Worm (Caenorhabditis elegans) whole organism, L1 larva: Measurements from ENCODE around the gene F11C1.1.

Experiments
- aha-1 ChIP-seq: fragments of 150-350 bp; optimal IDR thresholded peaks from 2 replicates; lab custom pipeline; 2014; ENCODE audit warnings: missing biosample characterization, missing genetic modification characterization
- ama-1 ChIP-seq: fragments of 150-350 bp; optimal IDR thresholded peaks from 2 replicates; lab custom pipeline; 2014
- blmp-1 ChIP-seq: fragments of 150-350 bp; optimal IDR thresholded peaks from 2 replicates; lab custom pipeline; 2014; ENCODE audit warnings: missing biosample characterization, missing genetic modification characterization
- ceh-90 ChIP-seq: sonication (generic microtip); optimal IDR thresholded peaks from 2 replicates; lab custom pipeline; 2016; ENCODE audit warnings: missing genetic modification characterization, missing compliant biosample characterization
- dpl-1 ChIP-seq, 3 experiments: fragments of 150-350 bp in 2 of 3; sonication (generic microtip) in 1 of 3; optimal IDR thresholded peaks; 2 replicates each; lab custom pipeline; 2014 to 2017; ENCODE audit warnings: missing biosample characterization in 3 of 3, missing genetic modification characterization in 3 of 3, missing genetic modification reagents in 3 of 3
- efl-1 ChIP-seq, 4 experiments: fragments of 150-350 bp; optimal IDR thresholded peaks in 3 of 4; peaks in 1 of 4; 1 replicate in 1 of 4; 2 replicates in 3 of 4; lab custom pipeline; 2014; ENCODE audit warnings: missing biosample characterization in 2 of 4, missing genetic modification characterization in 2 of 4, missing genetic modification reagents in 2 of 4
- egl-13 ChIP-seq: sonication (generic microtip); optimal IDR thresholded peaks from 2 replicates; lab custom pipeline; 2016; ENCODE audit warnings: missing genotype, missing genetic modification reagents, missing genetic modification characterization, missing compliant biosample characterization
- egl-27 ChIP-seq, 2 experiments: fragments of 150-350 bp in 1 of 2; sonication (generic microtip); optimal IDR thresholded peaks; 3 replicates each; lab custom pipeline; 2017 to 2018; ENCODE audit warnings: missing biosample characterization in 2 of 2, missing genetic modification characterization in 2 of 2, missing genetic modification reagents in 2 of 2
- elt-2 ChIP-seq: sonication (generic microtip); optimal IDR thresholded peaks from 2 replicates; lab custom pipeline; 2016; ENCODE audit warnings: missing genetic modification characterization, mild to moderate bottlenecking, inconsistent platforms, missing compliant biosample characterization, missing genetic modification reagents
- irx-1 ChIP-seq: sonication (generic microtip); optimal IDR thresholded peaks from 2 replicates; lab custom pipeline; 2016; ENCODE audit warnings: missing genetic modification characterization, missing compliant biosample characterization
- jun-1 ChIP-seq: fragments of 150-350 bp; optimal IDR thresholded peaks from 2 replicates; lab custom pipeline; 2014; ENCODE audit warnings: missing biosample characterization, missing genetic modification reagents, missing genetic modification characterization
- lin-14 ChIP-seq: fragments of 200-800 bp; sonication (Bioruptor generic); optimal IDR thresholded peaks from 2 replicates; lab custom pipeline; 2018; ENCODE audit warnings: mild to moderate bottlenecking, missing genetic modification characterization, moderate library complexity, missing compliant biosample characterization
- lin-35 ChIP-seq, 2 experiments: fragments of 150-350 bp; optimal IDR thresholded peaks; 2 replicates each; lab custom pipeline; 2014; ENCODE audit warnings: missing biosample characterization in 2 of 2, missing genetic modification characterization in 2 of 2, missing genetic modification reagents in 2 of 2
- lsy-2 ChIP-seq, 2 experiments: fragments of 150-350 bp; optimal IDR thresholded peaks; 2 replicates each; lab custom pipeline; 2014; ENCODE audit warnings: missing biosample characterization in 2 of 2, missing genetic modification characterization in 2 of 2
- mdl-1 ChIP-seq, 2 experiments: fragments of 150-350 bp; optimal IDR thresholded peaks; 2 replicates each; lab custom pipeline; 2014 to 2017; ENCODE audit warnings: missing biosample characterization in 2 of 2, missing genetic modification characterization in 2 of 2, inconsistent platforms in 1 of 2
- nhr-12 ChIP-seq: sonication (generic microtip); optimal IDR thresholded peaks from 2 replicates; lab custom pipeline; 2017; ENCODE audit warnings: missing biosample characterization, missing genetic modification characterization
- nhr-20 ChIP-seq: sonication (generic microtip); optimal IDR thresholded peaks from 2 replicates; lab custom pipeline; 2016; ENCODE audit warnings: mild to moderate bottlenecking, missing genetic modification characterization, missing compliant biosample characterization
- nhr-71 ChIP-seq: sonication (generic microtip); optimal IDR thresholded peaks from 2 replicates; lab custom pipeline; 2016; ENCODE audit warnings: mild to moderate bottlenecking, missing genetic modification characterization, moderate library complexity, missing compliant biosample characterization
- nhr-84 ChIP-seq: sonication (generic microtip); optimal IDR thresholded peaks from 2 replicates; lab custom pipeline; 2017; ENCODE audit warnings: missing biosample characterization, missing genetic modification characterization
- nhr-85 ChIP-seq: sonication (generic microtip); peaks from one replicate; lab custom pipeline; 2016; ENCODE audit warnings: missing genetic modification characterization, inconsistent platforms, missing compliant biosample characterization
- pag-3 ChIP-seq: sonication (generic microtip); optimal IDR thresholded peaks from 2 replicates; lab custom pipeline; 2017; ENCODE audit warnings: missing genetic modification characterization, mild to moderate bottlenecking, missing compliant biosample characterization, antibody characterized with exemption, borderline replicate concordance; ENCODE audit not compliant: insufficient read depth
- sox-4 ChIP-seq: sonication (generic microtip); optimal IDR thresholded peaks from 2 replicates; lab custom pipeline; 2016; ENCODE audit warnings: missing genetic modification characterization, missing compliant biosample characterization
- swsn-7 ChIP-seq: sonication (generic microtip); optimal IDR thresholded peaks from 2 replicates; lab custom pipeline; 2016; ENCODE audit warnings: missing genetic modification characterization, missing compliant biosample characterization
- tbx-2 ChIP-seq: sonication (generic microtip); optimal IDR thresholded peaks from 2 replicates; lab custom pipeline; 2016; ENCODE audit warnings: missing genetic modification characterization, missing compliant biosample characterization
- unc-130 ChIP-seq: fragments of 150-350 bp; optimal IDR thresholded peaks from 2 replicates; lab custom pipeline; 2017; ENCODE audit warnings: missing biosample characterization, missing genetic modification characterization, inconsistent platforms
- unc-98 ChIP-seq: fragments of 200-800 bp; sonication (Bioruptor generic); IDR thresholded peaks from 2 replicates; pipeline ENCODE4 v1.3.6; 2022; ENCODE audit warnings: missing genetic modification characterization, missing compliant biosample characterization
- xbp-1 ChIP-seq: sonication (generic microtip); optimal IDR thresholded peaks from 2 replicates; lab custom pipeline; 2016; ENCODE audit warnings: missing genetic modification characterization, missing compliant biosample characterization
- zip-4 ChIP-seq: fragments of 200-800 bp; sonication (Bioruptor generic); optimal IDR thresholded peaks from 2 replicates; lab custom pipeline; 2018; ENCODE audit warnings: mild to moderate bottlenecking, missing genetic modification characterization, moderate library complexity, missing compliant biosample characterization
- ztf-4 ChIP-seq: fragments of 150-350 bp; optimal IDR thresholded peaks from 2 replicates; lab custom pipeline; 2014; ENCODE audit warnings: missing biosample characterization, missing genetic modification characterization

The F11C1.1 gene

ce11 chrX:12987119-12987518 lies 3.3 kb downstream of the F11C1.1 start, which contains the start of gene mff-1:
TSS of gene mff-1 (minus strand) at chrX:12987219.
- TF ChIP-seq egl-27 (tag; optimal IDR thresholded peaks at IDR 0.05; lab: Kevin White, UChicago) = no peak
- TF ChIP-seq ztf-4 (tag; lab: Kevin White, UChicago) = no peak
- peak; percentile 17 for TF ChIP-seq nhr-85 (tag; lab: Kevin White, UChicago)
- TF ChIP-seq jun-1 (tag; lab: Kevin White, UChicago) = no peak
- TF ChIP-seq nhr-71 (tag; lab: Kevin White, UChicago) = peak; percentile 6
- TF ChIP-seq mdl-1 (tag; optimal IDR thresholded peaks at IDR 0.05; lab: Kevin White, UChicago) = no peak

- peak; percentile 11 for TF ChIP-seq elt-2 (tag; lab: Kevin White, UChicago)
- TF ChIP-seq sox-4 (tag; lab: Kevin White, UChicago) = no peak
- no peak for TF ChIP-seq ama-1 (lab: Kevin White, UChicago)
- TF ChIP-seq pag-3 (tag; lab: Kevin White, UChicago) = no peak
- TF ChIP-seq nhr-84 (tag; lab: Kevin White, UChicago) = no peak
- no peak for TF ChIP-seq tbx-2 (tag; lab: Kevin White, UChicago)
- TF ChIP-seq ztf-4 (tag; lab: Kevin White, UChicago) = no peak
Observed at ce11 chrX:12982725-12983124, 7.7 kb downstream of the F11C1.1 start.

ce11 chrX:12981393-12981792 lies 9.0 kb downstream of the F11C1.1 start, which contains the start of gene scav-4:
TSS of gene scav-4 (plus strand) at chrX:12981775.
- TF ChIP-seq elt-2 (tag; lab: Kevin White, UChicago) = peak; percentile 62
- no peak for TF ChIP-seq irx-1

- no peak for TF ChIP-seq aha-1 (tag; lab: Kevin White, UChicago)
- TF ChIP-seq lin-14 = no peak
- TF ChIP-seq nhr-85 (tag; lab: Kevin White, UChicago) = no peak
- no peak for TF ChIP-seq efl-1 (optimal IDR thresholded peaks at IDR 0.05; lab: Kevin White, UChicago)
- no peak for TF ChIP-seq efl-1 (GFP tag; optimal IDR thresholded peaks at IDR 0.05 in 1 of 2; lab: Kevin White, UChicago)
- TF ChIP-seq unc-130 (tag; lab: Kevin White, UChicago) = no peak
- no peak for TF ChIP-seq xbp-1 (tag; lab: Kevin White, UChicago)
- TF ChIP-seq swsn-7 (tag; lab: Kevin White, UChicago) = no peak
- no peak for TF ChIP-seq blmp-1 (tag; lab: Kevin White, UChicago)
- peak; percentile 8 for TF ChIP-seq nhr-20 (tag; lab: Kevin White, UChicago)
- no peak for TF ChIP-seq egl-13
- TF ChIP-seq ceh-90 (tag; lab: Kevin White, UChicago) = no peak
- peak; percentile 46 for TF ChIP-seq elt-2 (tag; lab: Kevin White, UChicago)
- TF ChIP-seq lin-35 (GFP tag; optimal IDR thresholded peaks at IDR 0.05; lab: Kevin White, UChicago) = no peak
Observed at ce11 chrX:12979747-12980146, 10.6 kb downstream of the F11C1.1 start.

- no peak for TF ChIP-seq ceh-90 (tag; lab: Kevin White, UChicago)
Observed at ce11 chrX:12978569-12978968, 11.8 kb downstream of the F11C1.1 start.

- TF ChIP-seq nhr-20 (tag; lab: Kevin White, UChicago) (no peak), lsy-2 (tag; optimal IDR thresholded peaks at IDR 0.05; lab: Kevin White, UChicago) (no peak), zip-4 (GFP tag; lab: Kevin White, UChicago) (no peak), egl-27 (tag; optimal IDR thresholded peaks at IDR 0.05; lab: Kevin White, UChicago) (no peak), unc-98 (no peak), ama-1 (lab: Kevin White, UChicago) (no peak), nhr-12 (tag; lab: Kevin White, UChicago) (no peak), dpl-1 (GFP tag; optimal IDR thresholded peaks at IDR 0.05; lab: Kevin White, UChicago) (no peak)
Observed at ce11 chrX:12977451-12977850, 12.9 kb downstream of the F11C1.1 start, which contains the start of gene F11C1.9. TSS of gene F11C1.9 (minus strand) at chrX:12977551.
